Worm (Caenorhabditis elegans) whole organism, L1 larva: Measurements from ENCODE around the gene F14D2.7.

ENCODE experiments used
- alr-1 ChIP-seq: fragments of 200-800 bp; sonication (Bioruptor generic); optimal IDR thresholded peaks from 2 replicates; lab custom pipeline; 2018; ENCODE audit warnings: borderline replicate concordance, mild to moderate bottlenecking, missing genetic modification characterization, missing compliant biosample characterization
- aly-2 ChIP-seq: fragments of 150-350 bp; optimal IDR thresholded peaks from 2 replicates; lab custom pipeline; 2014; ENCODE audit warnings: missing biosample characterization, missing genetic modification characterization
- ceh-82 ChIP-seq, 3 experiments: fragments of 150-350 bp in 1 of 3; sonication (generic microtip) in 2 of 3; optimal IDR thresholded peaks; 2 replicates each; lab custom pipeline; 2014 to 2017; ENCODE audit warnings: missing biosample characterization in 3 of 3, missing genetic modification characterization in 3 of 3
- ceh-88 ChIP-seq: fragments of 200-800 bp; sonication (Bioruptor generic); IDR thresholded peaks from 2 replicates; pipeline ENCODE4 v1.3.6; 2022; ENCODE audit warnings: missing genetic modification characterization, missing compliant biosample characterization
- ces-1 ChIP-seq: fragments of 150-350 bp; optimal IDR thresholded peaks from 2 replicates; lab custom pipeline; 2014; ENCODE audit warnings: missing biosample characterization, missing genetic modification reagents, missing genetic modification characterization
- egl-13 ChIP-seq: sonication (generic microtip); optimal IDR thresholded peaks from 2 replicates; lab custom pipeline; 2016; ENCODE audit warnings: missing genotype, missing genetic modification reagents, missing genetic modification characterization, missing compliant biosample characterization
- elt-2 ChIP-seq: sonication (generic microtip); optimal IDR thresholded peaks from 2 replicates; lab custom pipeline; 2016; ENCODE audit warnings: missing genetic modification characterization, mild to moderate bottlenecking, inconsistent platforms, missing compliant biosample characterization, missing genetic modification reagents
- elt-3 ChIP-seq, 6 experiments: fragments of 150-350 bp in 1 of 6; sonication (generic microtip); optimal IDR thresholded peaks; 2 replicates each; lab custom pipeline; 2017 to 2018; ENCODE audit warnings: missing biosample characterization in 6 of 6, missing genetic modification characterization in 6 of 6, inconsistent platforms in 1 of 6
- ets-5 ChIP-seq: fragments of 200-800 bp; sonication (Bioruptor generic); IDR thresholded peaks from 2 replicates; pipeline ENCODE4 v1.3.6; 2022; ENCODE audit warnings: missing genetic modification characterization, missing compliant biosample characterization
- fkh-10 ChIP-seq: sonication (generic microtip); optimal IDR thresholded peaks from 2 replicates; lab custom pipeline; 2017; ENCODE audit warnings: missing biosample characterization, missing genetic modification reagents, missing genetic modification characterization
- fkh-4 ChIP-seq: sonication (generic microtip); optimal IDR thresholded peaks from 2 replicates; lab custom pipeline; 2016; ENCODE audit warnings: missing compliant biosample characterization, missing genetic modification characterization, borderline replicate concordance
- fos-1 ChIP-seq: fragments of 150-350 bp; optimal IDR thresholded peaks from 2 replicates; lab custom pipeline; 2014; ENCODE audit warnings: missing biosample characterization, missing genetic modification characterization
- grh-1 ChIP-seq: fragments of 200-800 bp; sonication (Bioruptor generic); IDR thresholded peaks from 2 replicates; pipeline ENCODE4 v1.3.6; 2022; ENCODE audit warnings: missing genetic modification reagents, missing genetic modification characterization, missing compliant biosample characterization
- irx-1 ChIP-seq: sonication (generic microtip); optimal IDR thresholded peaks from 2 replicates; lab custom pipeline; 2016; ENCODE audit warnings: missing genetic modification characterization, missing compliant biosample characterization
- isw-1 ChIP-seq: fragments of 200-800 bp; sonication (Bioruptor generic); IDR thresholded peaks from 2 replicates; pipeline ENCODE4 v1.3.6; 2022; ENCODE audit warnings: missing genetic modification characterization, missing compliant biosample characterization
- lin-13 ChIP-seq: fragments of 150-350 bp; optimal IDR thresholded peaks from 2 replicates; lab custom pipeline; 2014; ENCODE audit warnings: missing biosample characterization, missing genetic modification reagents, missing genetic modification characterization
- lin-14 ChIP-seq: fragments of 200-800 bp; sonication (Bioruptor generic); optimal IDR thresholded peaks from 2 replicates; lab custom pipeline; 2018; ENCODE audit warnings: mild to moderate bottlenecking, missing genetic modification characterization, moderate library complexity, missing compliant biosample characterization
- lin-15B ChIP-seq: fragments of 150-350 bp; sonication (generic microtip); optimal IDR thresholded peaks from 3 replicates; lab custom pipeline; 2014; ENCODE audit warnings: missing biosample characterization, missing genetic modification characterization
- lin-35 ChIP-seq, 2 experiments: fragments of 150-350 bp; optimal IDR thresholded peaks; 2 replicates each; lab custom pipeline; 2014; ENCODE audit warnings: missing biosample characterization in 2 of 2, missing genetic modification characterization in 2 of 2, missing genetic modification reagents in 2 of 2
- lin-39 ChIP-seq: fragments of 150-350 bp; optimal IDR thresholded peaks from 2 replicates; lab custom pipeline; 2014; ENCODE audit warnings: missing biosample characterization, missing genetic modification reagents, missing genetic modification characterization
- lir-3 ChIP-seq: sonication (generic microtip); optimal IDR thresholded peaks from 2 replicates; lab custom pipeline; 2016; ENCODE audit warnings: mild to moderate bottlenecking, missing genetic modification characterization, moderate library complexity, missing compliant biosample characterization; ENCODE audit not compliant: poor library complexity
- lsy-2 ChIP-seq, 2 experiments: fragments of 150-350 bp; optimal IDR thresholded peaks; 2 replicates each; lab custom pipeline; 2014; ENCODE audit warnings: missing biosample characterization in 2 of 2, missing genetic modification characterization in 2 of 2
- mab-9 ChIP-seq: fragments of 200-800 bp; sonication (Bioruptor generic); IDR thresholded peaks from 2 replicates; pipeline ENCODE4 v1.3.6; 2022; ENCODE audit warnings: missing genetic modification reagents, missing genetic modification characterization, missing compliant biosample characterization
- mdl-1 ChIP-seq, 2 experiments: fragments of 150-350 bp; optimal IDR thresholded peaks; 2 replicates each; lab custom pipeline; 2014 to 2017; ENCODE audit warnings: missing biosample characterization in 2 of 2, missing genetic modification characterization in 2 of 2, inconsistent platforms in 1 of 2
- mef-2 ChIP-seq: fragments of 150-350 bp; optimal IDR thresholded peaks from 2 replicates; lab custom pipeline; 2014; ENCODE audit warnings: missing biosample characterization, missing genetic modification characterization
- nhr-47 ChIP-seq: sonication (generic microtip); optimal IDR thresholded peaks from 2 replicates; lab custom pipeline; 2016; ENCODE audit warnings: mild to moderate bottlenecking, missing genetic modification characterization, moderate library complexity, missing compliant biosample characterization
- nhr-71 ChIP-seq: sonication (generic microtip); optimal IDR thresholded peaks from 2 replicates; lab custom pipeline; 2016; ENCODE audit warnings: mild to moderate bottlenecking, missing genetic modification characterization, moderate library complexity, missing compliant biosample characterization
- nhr-77 ChIP-seq: fragments of 150-350 bp; optimal IDR thresholded peaks from 2 replicates; lab custom pipeline; 2014; ENCODE audit warnings: missing biosample characterization, missing genetic modification characterization
- nhr-84 ChIP-seq: sonication (generic microtip); optimal IDR thresholded peaks from 2 replicates; lab custom pipeline; 2017; ENCODE audit warnings: missing biosample characterization, missing genetic modification characterization
- nhr-85 ChIP-seq: sonication (generic microtip); peaks from one replicate; lab custom pipeline; 2016; ENCODE audit warnings: missing genetic modification characterization, inconsistent platforms, missing compliant biosample characterization
- pax-3 ChIP-seq: fragments of 200-800 bp; sonication (Bioruptor generic); optimal IDR thresholded peaks from 2 replicates; lab custom pipeline; 2018; ENCODE audit warnings: mild to moderate bottlenecking, missing genetic modification characterization, moderate library complexity, missing compliant biosample characterization
- pqm-1 ChIP-seq: sonication (generic microtip); optimal IDR thresholded peaks from 3 replicates; lab custom pipeline; 2017; ENCODE audit warnings: missing biosample characterization, missing genetic modification characterization
- snpc-4 ChIP-seq: fragments of 150-350 bp; optimal IDR thresholded peaks from 2 replicates; lab custom pipeline; 2014; ENCODE audit warnings: missing biosample characterization, missing genetic modification characterization
- swsn-7 ChIP-seq: sonication (generic microtip); optimal IDR thresholded peaks from 2 replicates; lab custom pipeline; 2016; ENCODE audit warnings: missing genetic modification characterization, missing compliant biosample characterization
- unc-62 ChIP-seq: fragments of 150-350 bp; optimal IDR thresholded peaks from 2 replicates; lab custom pipeline; 2014; ENCODE audit warnings: missing biosample characterization, missing genetic modification reagents, missing genetic modification characterization
- unc-86 ChIP-seq: sonication (generic microtip); optimal IDR thresholded peaks from 2 replicates; lab custom pipeline; 2016; ENCODE audit warnings: missing genetic modification characterization, missing compliant biosample characterization
- unc-98 ChIP-seq: fragments of 200-800 bp; sonication (Bioruptor generic); IDR thresholded peaks from 2 replicates; pipeline ENCODE4 v1.3.6; 2022; ENCODE audit warnings: missing genetic modification characterization, missing compliant biosample characterization
- vab-15 ChIP-seq: sonication (generic microtip); optimal IDR thresholded peaks from 2 replicates; lab custom pipeline; 2017; ENCODE audit warnings: missing genotype, mild to moderate bottlenecking, missing genetic modification characterization, missing compliant biosample characterization

Gene F14D2.7

DNA sequence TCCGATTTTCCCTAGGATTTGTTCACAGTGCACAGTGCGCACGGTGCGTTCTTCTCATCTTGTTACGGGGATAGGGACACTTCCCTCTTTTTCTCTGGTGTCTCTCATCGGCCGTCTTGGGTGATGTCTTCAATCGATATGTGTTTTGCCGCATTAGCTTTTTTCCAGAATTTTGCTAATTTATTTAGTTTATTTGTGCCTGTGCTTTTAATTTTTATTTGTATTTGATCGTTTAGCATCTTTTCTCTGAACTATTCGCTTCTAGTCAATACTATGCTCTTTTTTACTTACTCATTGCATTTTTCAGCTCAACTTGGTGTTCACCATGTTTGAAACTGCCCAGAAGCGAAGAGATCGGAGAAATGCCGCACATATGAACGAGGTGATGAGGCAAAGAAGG, 1.8 kb upstream of the F14D2.7 start, which contains the start of gene F14D2.5:
TSS of gene F14D2.5 (plus strand) at position 301 of the 400 bp plus-strand sequence.
- TF ChIP-seq lin-14 (GFP tag; lab: Kevin White, UChicago) (no peak), ets-5 (no peak), isw-1 (GFP tag; lab: Robert Waterston, UW) (no peak), lsy-2 (tag; optimal IDR thresholded peaks at IDR 0.05; lab: Kevin White, UChicago) (no peak), nhr-85 (tag; lab: Kevin White, UChicago) (no peak), nhr-47 (tag; lab: Kevin White, UChicago) (no peak), elt-2 (tag; lab: Kevin White, UChicago) (no peak), lin-35 (GFP tag; optimal IDR thresholded peaks at IDR 0.05; lab: Kevin White, UChicago) (no peak), nhr-71 (tag; lab: Kevin White, UChicago) (no peak), unc-98 (no peak)

ce11 chrII:3337039-3337438, 1.4 kb downstream of the F14D2.7 start, which contains the start of gene F14D2.19:
TSS of gene F14D2.19 (minus strand) at chrII:3337139.
- no peak for TF ChIP-seq unc-86 (tag; lab: Kevin White, UChicago)
- TF ChIP-seq fos-1 (tag; lab: Kevin White, UChicago): no peak
- no peak for TF ChIP-seq irx-1 (tag; lab: Kevin White, UChicago)
- TF ChIP-seq nhr-84: no peak
- no peak for TF ChIP-seq pqm-1 (tag; lab: Kevin White, UChicago)
- no peak for TF ChIP-seq ces-1
- TF ChIP-seq lin-39 (tag; lab: Kevin White, UChicago): no peak
- no peak for TF ChIP-seq ceh-82 (tag; optimal IDR thresholded peaks at IDR 0.05; lab: Kevin White, UChicago)
- no peak for TF ChIP-seq alr-1 (tag; lab: Kevin White, UChicago)
- TF ChIP-seq lin-35 (GFP tag; optimal IDR thresholded peaks at IDR 0.05; lab: Kevin White, UChicago): no peak
- no peak for TF ChIP-seq fkh-4 (tag; lab: Kevin White, UChicago)

- TF ChIP-seq mef-2 (tag; lab: Kevin White, UChicago) (no peak), snpc-4 (no peak), aly-2 (no peak), nhr-71 (tag; lab: Kevin White, UChicago) (no peak), grh-1 (GFP tag; lab: Robert Waterston, UW) (no peak), nhr-77 (tag; lab: Kevin White, UChicago) (no peak), pqm-1 (tag; lab: Kevin White, UChicago) (no peak), mab-9 (no peak), vab-15 (tag; lab: Kevin White, UChicago) (no peak), irx-1 (tag; lab: Kevin White, UChicago) (no peak), alr-1 (tag; lab: Kevin White, UChicago) (no peak), egl-13 (tag; lab: Kevin White, UChicago) (no peak), lir-3 (tag; lab: Kevin White, UChicago) (no peak), elt-3 (tag; optimal IDR thresholded peaks at IDR 0.05; lab: Kevin White, UChicago) (no peak), pax-3 (no peak), unc-62 (GFP tag; lab: Kevin White, UChicago) (no peak), ets-5 (no peak)
These were observed 6.4 kb downstream of the F14D2.7 start, which contains the start of gene irld-27 for ce11 chrII:3332039-3332438. TSS of gene irld-27 (plus strand) at chrII:3332339.

- TF ChIP-seq lin-13 (GFP tag; lab: Kevin White, UChicago) (no peak), unc-98 (no peak), fkh-10 (GFP tag; lab: Kevin White, UChicago) (no peak), elt-2 (tag; lab: Kevin White, UChicago) (no peak), mdl-1 (tag; optimal IDR thresholded peaks at IDR 0.05; lab: Kevin White, UChicago) (no peak), ceh-88 (GFP tag; lab: Robert Waterston, UW) (no peak), swsn-7 (tag; lab: Kevin White, UChicago) (no peak), lin-15B (tag; lab: Kevin White, UChicago) (no peak), alr-1 (tag; lab: Kevin White, UChicago) (no peak)
These were observed 11.4 kb downstream of the F14D2.7 start, which contains the start of gene Y46D2A.3 for ce11 chrII:3327104-3327503. TSS of gene Y46D2A.3 (minus strand) at chrII:3327204.
